Worm (Caenorhabditis elegans) whole organism, young adult: ENCODE data around the gene pat-12.
A peak's percentile ranks its signal among the peaks of the same experiment; 100 is the strongest.

ENCODE experiments used
- B0336.3 ChIP-seq: fragments of 200-800 bp; sonication (Bioruptor generic); IDR thresholded peaks from 2 replicates; pipeline ENCODE4 v1.3.6; 2022; ENCODE audit warnings: missing genetic modification characterization, missing compliant biosample characterization
- D2030.7 ChIP-seq: fragments of 200-800 bp; sonication (Bioruptor generic); IDR thresholded peaks from 2 replicates; pipeline ENCODE4 v1.3.6; 2022; ENCODE audit warnings: missing genetic modification reagents, missing genetic modification characterization, missing compliant biosample characterization
- F22D6.2 ChIP-seq: sonication (generic microtip); optimal IDR thresholded peaks from 2 replicates; lab custom pipeline; 2016; ENCODE audit warnings: mild to moderate bottlenecking, missing genetic modification characterization, missing compliant biosample characterization
- F23B12.7 ChIP-seq: sonication (generic microtip); optimal IDR thresholded peaks from 2 replicates; lab custom pipeline; 2017; ENCODE audit warnings: missing genetic modification characterization, mild to moderate bottlenecking, missing compliant biosample characterization, antibody characterized with exemption, moderate library complexity; ENCODE audit not compliant: insufficient read depth
- F37B4.10 ChIP-seq: fragments of 200-800 bp; sonication (Bioruptor generic); IDR thresholded peaks from 2 replicates; pipeline ENCODE4 v1.3.6; 2022; ENCODE audit warnings: missing genetic modification characterization, missing compliant biosample characterization
- F49E8.2 ChIP-seq: sonication (generic microtip); optimal IDR thresholded peaks from 3 replicates; lab custom pipeline; 2017; ENCODE audit warnings: missing genetic modification characterization, mild to moderate bottlenecking, missing compliant biosample characterization, antibody characterized with exemption, moderate library complexity; ENCODE audit not compliant: insufficient read depth
- K12H6.12 ChIP-seq: fragments of 200-800 bp; sonication (Bioruptor generic); optimal IDR thresholded peaks from 2 replicates; lab custom pipeline; 2018; ENCODE audit warnings: mild to moderate bottlenecking, missing genetic modification characterization, missing compliant biosample characterization
- Y53F4B.3 ChIP-seq: fragments of 200-800 bp; sonication (Bioruptor generic); IDR thresholded peaks from 2 replicates; pipeline ENCODE4 v1.3.6; 2022; ENCODE audit warnings: missing genetic modification reagents, missing genetic modification characterization, missing compliant biosample characterization
- Y79H2A.3 ChIP-seq: fragments of 200-800 bp; sonication (Bioruptor generic); conservative IDR thresholded peaks from 2 replicates; pipeline ENCODE4 v1.3.6; 2022; ENCODE audit warnings: missing genetic modification reagents, missing genetic modification characterization, missing compliant biosample characterization
- ZK185.1 ChIP-seq: sonication (generic microtip); optimal IDR thresholded peaks from 2 replicates; lab custom pipeline; 2016; ENCODE audit warnings: mild to moderate bottlenecking, missing genetic modification characterization, missing compliant biosample characterization; ENCODE audit not compliant: poor library complexity, severe bottlenecking
- aptf-2 ChIP-seq: fragments of 200-800 bp; sonication (Bioruptor generic); conservative IDR thresholded peaks from 2 replicates; pipeline ENCODE4 v1.3.6; 2022; ENCODE audit warnings: missing genetic modification reagents, missing genetic modification characterization, missing compliant biosample characterization
- athp-1 ChIP-seq: sonication (generic microtip); optimal IDR thresholded peaks from 2 replicates; lab custom pipeline; 2017; ENCODE audit warnings: mild to moderate bottlenecking, missing genetic modification characterization, missing compliant biosample characterization
- attf-5 ChIP-seq: fragments of 200-800 bp; sonication (Bioruptor generic); optimal IDR thresholded peaks from 2 replicates; lab custom pipeline; 2018; ENCODE audit warnings: mild to moderate bottlenecking, missing genetic modification characterization, missing compliant biosample characterization
- cebp-1 ChIP-seq, 2 experiments: fragments of 200-800 bp in 1 of 2; sonication (Bioruptor generic) in 1 of 2; sonication (generic microtip) in 1 of 2; IDR thresholded peaks in 1 of 2; optimal IDR thresholded peaks in 1 of 2; 2 replicates each; pipeline versions ENCODE4 v1.3.6 to Lab custom; 2017 to 2022; ENCODE audit warnings: missing compliant biosample characterization in 2 of 2, missing genetic modification characterization in 2 of 2, mild to moderate bottlenecking in 1 of 2, missing genetic modification reagents in 1 of 2, moderate library complexity in 1 of 2
- ceh-100 ChIP-seq: fragments of 200-800 bp; sonication (Bioruptor generic); IDR thresholded peaks from 2 replicates; pipeline ENCODE4 v1.3.6; 2022; ENCODE audit warnings: missing genetic modification reagents, missing genetic modification characterization, missing compliant biosample characterization
- ceh-27 ChIP-seq: fragments of 200-800 bp; sonication (Bioruptor generic); optimal IDR thresholded peaks from 2 replicates; lab custom pipeline; 2018; ENCODE audit warnings: mild to moderate bottlenecking, missing genetic modification characterization, moderate library complexity, missing compliant biosample characterization
- ceh-79 ChIP-seq: sonication (generic microtip); optimal IDR thresholded peaks from 2 replicates; lab custom pipeline; 2017; ENCODE audit warnings: mild to moderate bottlenecking, missing genetic modification characterization, missing compliant biosample characterization
- ceh-91 ChIP-seq: fragments of 200-800 bp; sonication (Bioruptor generic); IDR thresholded peaks from 2 replicates; pipeline ENCODE4 v1.3.6; 2022; ENCODE audit warnings: missing genetic modification reagents, missing genetic modification characterization, missing compliant biosample characterization
- dox-1 ChIP-seq: fragments of 200-800 bp; sonication (Bioruptor generic); IDR thresholded peaks from 2 replicates; pipeline ENCODE4 v1.3.6; 2022; ENCODE audit warnings: missing genetic modification reagents, missing genetic modification characterization, missing compliant biosample characterization
- dpl-1 ChIP-seq: fragments of 150-350 bp; optimal IDR thresholded peaks from 2 replicates; lab custom pipeline; 2014; ENCODE audit warnings: missing biosample characterization, missing genetic modification reagents, missing genetic modification characterization
- efl-1 ChIP-seq: fragments of 150-350 bp; optimal IDR thresholded peaks from 2 replicates; lab custom pipeline; 2014; ENCODE audit warnings: missing biosample characterization, missing genetic modification reagents, missing genetic modification characterization
- egrh-3 ChIP-seq: fragments of 200-800 bp; sonication (Bioruptor generic); IDR thresholded peaks from 2 replicates; pipeline ENCODE4 v1.3.6; 2022; ENCODE audit warnings: missing genetic modification reagents, missing genetic modification characterization, missing compliant biosample characterization
- hlh-26 ChIP-seq: fragments of 200-800 bp; sonication (Bioruptor generic); conservative IDR thresholded peaks from 2 replicates; pipeline ENCODE4 v1.3.6; 2022; ENCODE audit warnings: missing genetic modification reagents, missing genetic modification characterization, missing compliant biosample characterization
- let-607 ChIP-seq, 2 experiments: fragments of 200-800 bp in 1 of 2; sonication (Bioruptor generic) in 1 of 2; sonication (generic microtip) in 1 of 2; optimal IDR thresholded peaks; 2 replicates each; lab custom pipeline; 2016 to 2018; ENCODE audit warnings: mild to moderate bottlenecking in 2 of 2, missing compliant biosample characterization in 2 of 2, missing genetic modification characterization in 2 of 2, moderate library complexity in 2 of 2, missing genotype in 1 of 2
- lin-26 ChIP-seq: fragments of 200-800 bp; sonication (Bioruptor generic); IDR thresholded peaks from 2 replicates; pipeline ENCODE4 v1.3.6; 2022; ENCODE audit warnings: missing genetic modification reagents, missing genetic modification characterization, missing compliant biosample characterization
- lin-35 ChIP-seq, 3 experiments: fragments of 150-350 bp in 2 of 3; sonication (generic microtip) in 1 of 3; optimal IDR thresholded peaks; 2 replicates each; lab custom pipeline; 2014 to 2018; ENCODE audit warnings: missing biosample characterization in 3 of 3, missing genetic modification characterization in 3 of 3, missing genetic modification reagents in 3 of 3
- lin-40 ChIP-seq: sonication (generic microtip); optimal IDR thresholded peaks from 2 replicates; lab custom pipeline; 2016; ENCODE audit warnings: missing genetic modification characterization, mild to moderate bottlenecking, missing compliant biosample characterization, missing genotype, missing genetic modification reagents
- lin-54 ChIP-seq: fragments of 200-800 bp; sonication (Bioruptor generic); optimal IDR thresholded peaks from 2 replicates; lab custom pipeline; 2018; ENCODE audit warnings: mild to moderate bottlenecking, missing genetic modification characterization, missing compliant biosample characterization
- lsl-1 ChIP-seq: fragments of 200-800 bp; sonication (Bioruptor generic); optimal IDR thresholded peaks from 2 replicates; lab custom pipeline; 2018; ENCODE audit warnings: mild to moderate bottlenecking, missing genetic modification characterization, moderate library complexity, missing compliant biosample characterization
- madf-6 ChIP-seq: fragments of 200-800 bp; sonication (Bioruptor generic); IDR thresholded peaks from 2 replicates; pipeline ENCODE4 v1.3.6; 2022; ENCODE audit warnings: missing genetic modification reagents, missing genetic modification characterization, missing compliant biosample characterization
- madf-8 ChIP-seq: fragments of 200-800 bp; sonication (Bioruptor generic); conservative IDR thresholded peaks from 2 replicates; pipeline ENCODE4 v1.3.6; 2022; ENCODE audit warnings: missing genetic modification reagents, missing genetic modification characterization, missing compliant biosample characterization
- nfyb-1 ChIP-seq: fragments of 200-800 bp; sonication (Bioruptor generic); IDR thresholded peaks from 2 replicates; pipeline ENCODE4 v1.3.6; 2022; ENCODE audit warnings: missing genetic modification reagents, missing genetic modification characterization, missing compliant biosample characterization
- nhr-80 ChIP-seq: sonication (generic microtip); optimal IDR thresholded peaks from 2 replicates; lab custom pipeline; 2016; ENCODE audit warnings: missing genetic modification characterization, missing compliant biosample characterization
- rcor-1 ChIP-seq: fragments of 200-800 bp; sonication (Bioruptor generic); IDR thresholded peaks from 2 replicates; pipeline ENCODE4 v1.3.6; 2022; ENCODE audit warnings: missing genetic modification reagents, missing genetic modification characterization, missing compliant biosample characterization
- repo-1 ChIP-seq: sonication (generic microtip); optimal IDR thresholded peaks from 2 replicates; lab custom pipeline; 2017; ENCODE audit warnings: mild to moderate bottlenecking, missing genetic modification characterization, missing compliant biosample characterization
- snpc-1.3 ChIP-seq: sonication (generic microtip); optimal IDR thresholded peaks from 2 replicates; lab custom pipeline; 2017; ENCODE audit warnings: missing genetic modification characterization, mild to moderate bottlenecking, missing compliant biosample characterization, antibody characterized with exemption, moderate library complexity, missing genotype, missing genetic modification reagents; ENCODE audit not compliant: insufficient read depth
- snpc-3.4 ChIP-seq: sonication (generic microtip); optimal IDR thresholded peaks from 2 replicates; lab custom pipeline; 2017; ENCODE audit warnings: missing genetic modification characterization, mild to moderate bottlenecking, missing compliant biosample characterization, antibody characterized with exemption, moderate library complexity, missing genotype, missing genetic modification reagents
- snpc-4 ChIP-seq, 5 experiments: fragments of 150-350 bp in 1 of 5; sonication (generic microtip) in 4 of 5; optimal IDR thresholded peaks; 2 replicates each; lab custom pipeline; 2014 to 2018; ENCODE audit warnings: missing genetic modification characterization in 5 of 5, missing biosample characterization in 3 of 5, antibody characterized with exemption in 2 of 5, mild to moderate bottlenecking in 2 of 5, missing compliant biosample characterization in 2 of 5, missing genotype in 2 of 5, moderate library complexity in 2 of 5, missing genetic modification reagents in 1 of 5
- tbp1 ChIP-seq: fragments of 200-800 bp; sonication (Bioruptor generic); optimal IDR thresholded peaks from 2 replicates; lab custom pipeline; 2018; ENCODE audit warnings: mild to moderate bottlenecking, missing genetic modification characterization, missing compliant biosample characterization
- tbx-9 ChIP-seq: sonication (generic microtip); optimal IDR thresholded peaks from 2 replicates; lab custom pipeline; 2016; ENCODE audit warnings: borderline replicate concordance, missing genetic modification characterization, inconsistent platforms, missing compliant biosample characterization
- tlf-1 ChIP-seq: fragments of 200-800 bp; sonication (Bioruptor generic); optimal IDR thresholded peaks from 2 replicates; lab custom pipeline; 2018; ENCODE audit warnings: mild to moderate bottlenecking, missing genetic modification characterization, missing compliant biosample characterization
- xnd-1 ChIP-seq: sonication (generic microtip); optimal IDR thresholded peaks from 2 replicates; lab custom pipeline; 2016; ENCODE audit warnings: missing genotype, missing genetic modification reagents, missing genetic modification characterization, missing compliant biosample characterization
- zfh-2 ChIP-seq: fragments of 200-800 bp; sonication (Bioruptor generic); conservative IDR thresholded peaks from 2 replicates; pipeline ENCODE4 v1.3.6; 2022; ENCODE audit warnings: missing genetic modification reagents, missing genetic modification characterization, missing compliant biosample characterization
- ztf-18 ChIP-seq: sonication (generic microtip); optimal IDR thresholded peaks from 2 replicates; lab custom pipeline; 2016; ENCODE audit warnings: missing genotype, mild to moderate bottlenecking, missing genetic modification characterization, missing compliant biosample characterization
- ztf-25 ChIP-seq: fragments of 200-800 bp; sonication (Bioruptor generic); IDR thresholded peaks from 2 replicates; pipeline ENCODE4 v1.3.6; 2022; ENCODE audit warnings: missing genetic modification reagents, missing genetic modification characterization, missing compliant biosample characterization

pat-12 gene

DNA sequence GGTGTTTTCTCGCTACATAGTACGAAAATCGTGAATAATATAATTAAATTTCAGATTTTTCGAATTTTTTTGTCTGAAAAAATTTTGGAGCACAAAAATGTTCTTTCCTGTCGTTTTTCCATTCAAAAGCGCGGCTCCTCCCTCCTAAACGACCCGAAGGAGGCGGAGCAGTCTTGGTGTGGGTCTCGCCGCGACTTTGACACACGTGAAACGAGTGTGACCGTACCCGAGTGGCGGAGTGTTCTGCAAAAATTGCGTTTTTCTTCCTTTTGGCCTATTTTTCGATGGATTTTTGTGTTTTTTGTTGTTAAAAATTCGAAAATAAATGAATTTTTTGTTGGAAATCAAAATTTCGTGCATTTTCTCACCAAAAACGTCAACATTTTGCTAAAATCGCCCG, 41.4 kb upstream of the pat-12 start, which contains the start of gene snt-2:
TSS of gene snt-2 (minus strand) at position 139 of the 400 bp plus-strand sequence.
- TF ChIP-seq lin-54 (GFP tag; lab: Kevin White, UChicago) (peak; percentile 58), nhr-80 (tag; lab: Kevin White, UChicago) (peak; percentile 41), lin-35 (GFP tag; optimal IDR thresholded peaks at IDR 0.05; lab: Kevin White, UChicago) (peak in 1 of 3 experiments; percentile 55), ceh-91 (0 out of 2 replicates have a peak, but pooled peaks have one; percentile 44), D2030.7 (GFP tag; lab: Robert Waterston, UW) (peak; percentile 53), ceh-79 (no peak), Y79H2A.3 (GFP tag; lab: Robert Waterston, UW) (no peak), tlf-1 (GFP tag; lab: Kevin White, UChicago) (peak; percentile 35), snpc-1.3 (tag; lab: Kevin White, UChicago) (peak; percentile 69), snpc-3.4 (tag; lab: Kevin White, UChicago) (peak; percentile 19), aptf-2 (GFP tag; lab: Robert Waterston, UW) (no peak), F49E8.2 (tag; lab: Kevin White, UChicago) (peak; percentile 52), attf-5 (GFP tag; lab: Kevin White, UChicago) (peak; percentile 76), B0336.3 (GFP tag; lab: Robert Waterston, UW) (peak; percentile 51), repo-1 (tag; lab: Kevin White, UChicago) (no peak), snpc-4 (GFP tag; optimal IDR thresholded peaks at IDR 0.05; lab: Kevin White, UChicago) (no peak), snpc-4 (tag; optimal IDR thresholded peaks at IDR 0.05; lab: Kevin White, UChicago) (peak in 1 of 4 experiments; percentile 3), K12H6.12 (tag; lab: Kevin White, UChicago) (peak; percentile 33), dpl-1 (peak; percentile 20), madf-6 (peak; percentile 62), egrh-3 (0 out of 2 replicates have a peak, but pooled peaks have one; percentile 17), ZK185.1 (tag; lab: Kevin White, UChicago) (peak; percentile 25), zfh-2 (peak; percentile 75), F23B12.7 (peak; percentile 86), athp-1 (no peak), ztf-25 (GFP tag; lab: Robert Waterston, UW) (no peak), madf-8 (0 out of 2 replicates have a peak, but pooled peaks have one; percentile 13), lin-26 (GFP tag; lab: Robert Waterston, UW) (no peak), efl-1 (GFP tag; lab: Kevin White, UChicago) (peak; percentile 48), cebp-1 (GFP tag; IDR thresholded peaks at IDR 0.05; lab: Robert Waterston, UW) (no peak), cebp-1 (tag; optimal IDR thresholded peaks at IDR 0.05; lab: Kevin White, UChicago) (peak; percentile 63), tbp1 (GFP tag; lab: Kevin White, UChicago) (peak; percentile 49), ceh-100 (GFP tag; lab: Robert Waterston, UW) (peak; percentile 27; the same call in 1 of the 2 replicates), nfyb-1 (GFP tag; lab: Robert Waterston, UW) (0 out of 2 replicates have a peak, but pooled peaks have one; percentile 36), tbx-9 (no peak), ztf-18 (tag; lab: Kevin White, UChicago) (peak; percentile 36), lin-40 (tag; lab: Kevin White, UChicago) (peak; percentile 47), let-607 (tag; optimal IDR thresholded peaks at IDR 0.05; lab: Kevin White, UChicago) (peak in 1 of 2 experiments; percentile 34), Y53F4B.3 (no peak), F22D6.2 (tag; lab: Kevin White, UChicago) (no peak), F37B4.10 (GFP tag; lab: Robert Waterston, UW) (no peak), ceh-27 (peak; percentile 67), rcor-1 (peak; percentile 18; the same call in 1 of the 2 replicates), dox-1 (GFP tag; lab: Robert Waterston, UW) (peak; percentile 83), lsl-1 (peak; percentile 92), hlh-26 (GFP tag; lab: Robert Waterston, UW) (no peak), xnd-1 (tag; lab: Kevin White, UChicago) (peak; percentile 23)
